Comparison of ENCODE assay signal across 4 fruit fly cellular contexts in genomic region chrX:2061849-2062248, dm6.
A peak's percentile ranks its signal among the peaks of the same experiment; 100 is the strongest.
TF ChIP-seq lines count a peak whose summit lies in the region.

Gene Sik2 (minus strand): TSS chrX:2061915.

- no peak for TF ChIP-seq CTCF in whole organism, embryonic (GFP tag; optimal IDR thresholded peaks at IDR 0.05; lab: Kevin White, UChicago)

TF ChIP-seq in whole organism, adult, 20 proteins besides CTCF, POLR2A, EP300 and RAD21:
- TF ChIP-seq CG11617 (GFP tag; optimal IDR thresholded peaks at IDR 0.05; lab: Kevin White, UChicago): no peak
- TF ChIP-seq CG14711 (tag; optimal IDR thresholded peaks at IDR 0.05; lab: Kevin White, UChicago): peak; percentile 62
- no peak for TF ChIP-seq toe (GFP tag; optimal IDR thresholded peaks at IDR 0.05; lab: Kevin White, UChicago)

TF ChIP-seq in whole organism, embryonic, 481 proteins besides CTCF, POLR2A, EP300 and RAD21 (continues in another document):
- TF ChIP-seq CG32532 (GFP tag; IDR thresholded peaks at IDR 0.05; lab: Robert Waterston, UW) (peak; percentile 17; the same call in 1 of the 2 replicates), Rx (GFP tag; IDR thresholded peaks at IDR 0.05; lab: Robert Waterston, UW) (no peak), Deaf1 (tag; optimal IDR thresholded peaks at IDR 0.05; lab: Kevin White, UChicago) (peak; percentile 18), HLHmδ (GFP tag; optimal IDR thresholded peaks at IDR 0.05; lab: Kevin White, UChicago) (no peak), tin (GFP tag; optimal IDR thresholded peaks at IDR 0.05; lab: Kevin White, UChicago) (no peak), sr (GFP tag; IDR thresholded peaks at IDR 0.05; lab: Robert Waterston, UW) (0 out of 3 replicates have a peak, but pooled peaks have one; percentile 19), Dbx (GFP tag; IDR thresholded peaks at IDR 0.05; lab: Robert Waterston, UW) (no peak), CG12236 (GFP tag; optimal IDR thresholded peaks at IDR 0.05; lab: Kevin White, UChicago) (no peak), NK7.1 (GFP tag; optimal IDR thresholded peaks at IDR 0.05; lab: Kevin White, UChicago) (no peak), trem (tag; optimal IDR thresholded peaks at IDR 0.05; lab: Kevin White, UChicago) (no peak), pzg (GFP tag; optimal IDR thresholded peaks at IDR 0.05; lab: Kevin White, UChicago) (peak; percentile 25), bsh (GFP tag; optimal IDR thresholded peaks at IDR 0.05; lab: Kevin White, UChicago) (no peak), tup (GFP tag; optimal IDR thresholded peaks at IDR 0.05; lab: Kevin White, UChicago) (no peak), CG11695 (GFP tag; IDR thresholded peaks at IDR 0.05; lab: Robert Waterston, UW) (no peak), Kr (GFP tag; optimal IDR thresholded peaks at IDR 0.05; lab: Kevin White, UChicago) (no peak), scrt (GFP tag; optimal IDR thresholded peaks at IDR 0.05; lab: Kevin White, UChicago) (no peak), crol (GFP tag; IDR thresholded peaks at IDR 0.05; lab: Robert Waterston, UW) (0 out of 2 replicates have a peak, but pooled peaks have one; percentile 41), crc (GFP tag; optimal IDR thresholded peaks at IDR 0.05; lab: Kevin White, UChicago) (no peak), CG1233 (GFP tag; optimal IDR thresholded peaks at IDR 0.05; lab: Kevin White, UChicago) (no peak), ewg (GFP tag; optimal IDR thresholded peaks at IDR 0.05; lab: Kevin White, UChicago) (peak; percentile 88), Optix (GFP tag; IDR thresholded peaks at IDR 0.05; lab: Robert Waterston, UW) (no peak), bcd (GFP tag; optimal IDR thresholded peaks at IDR 0.05; lab: Kevin White, UChicago) (no peak), HLH4C (GFP tag; IDR thresholded peaks at IDR 0.05; lab: Robert Waterston, UW; ENCODE audit: partially characterized antibody) (no peak), CG10565 (GFP tag; optimal IDR thresholded peaks at IDR 0.05; lab: Kevin White, UChicago) (no peak), E2f2 (GFP tag; IDR thresholded peaks at IDR 0.05; lab: Robert Waterston, UW) (peak; percentile 66), CG2889 (GFP tag; IDR thresholded peaks at IDR 0.05; lab: Robert Waterston, UW) (no peak), twi (tag; optimal IDR thresholded peaks at IDR 0.05; lab: Kevin White, UChicago) (no peak), Med (GFP tag; lab: Kevin White, UChicago) (peak; percentile 63), Dp (GFP tag; optimal IDR thresholded peaks at IDR 0.05; lab: Kevin White, UChicago) (peak; percentile 48), CG18599 (GFP tag; optimal IDR thresholded peaks at IDR 0.05; lab: Kevin White, UChicago) (no peak)

TF ChIP-seq in whole organism, prepupa, 60 proteins besides CTCF, POLR2A, EP300 and RAD21:
- TF ChIP-seq acj6 (GFP tag; optimal IDR thresholded peaks at IDR 0.05; lab: Kevin White, UChicago) (no peak), eg (GFP tag; IDR thresholded peaks at IDR 0.05; lab: Robert Waterston, UW) (0 out of 3 replicates have a peak, but pooled peaks have one; percentile 9), CG9139 (GFP tag; optimal IDR thresholded peaks at IDR 0.05; lab: Kevin White, UChicago) (no peak)
TF ChIP-seq in whole organism, prepupa: peak in this region for 1.

TF ChIP-seq in whole organism, pupa, 21 proteins besides CTCF, POLR2A, EP300 and RAD21:
- TF ChIP-seq CG8159 (tag; optimal IDR thresholded peaks at IDR 0.05; lab: Kevin White, UChicago) (no peak), CG4496 (GFP tag; IDR thresholded peaks at IDR 0.05; lab: Robert Waterston, UW) (peak; percentile 31; the same call in 1 of the 3 replicates)
